Worm (Caenorhabditis elegans): ENCODE data around the gene zhit-3.
A peak's percentile ranks its signal among the peaks of the same experiment; 100 is the strongest.

The zhit-3 gene

ce11 chrV:10230932-10231331 lies 19.0 kb upstream of the zhit-3 start, which contains the start of gene fipr-6:
Gene fipr-6 (plus strand): TSS chrV:10231232.
- TF ChIP-seq ceh-82 (tag; optimal IDR thresholded peaks at IDR 0.05) (no peak), sox-4 (tag; optimal IDR thresholded peaks at IDR 0.05) (no peak), isw-1 (GFP tag; IDR thresholded peaks at IDR 0.05) (no peak), grh-1 (GFP tag; IDR thresholded peaks at IDR 0.05) (no peak)

- TF ChIP-seq dsc-1 (tag; optimal IDR thresholded peaks at IDR 0.05) (peak; percentile 61), ceh-90 (tag; optimal IDR thresholded peaks at IDR 0.05) (no peak)
Observed at ce11 chrV:10229222-10229879, 17.4 kb upstream of the zhit-3 start, which contains the start of the genes pyt-1 and fipr-7. Gene pyt-1 (minus strand): TSS chrV:10229322. Gene fipr-7 (plus strand): TSS chrV:10229829.

- no peak for TF ChIP-seq nhr-84 (tag; optimal IDR thresholded peaks at IDR 0.05)
- TF ChIP-seq snu-23 (GFP tag; optimal IDR thresholded peaks at IDR 0.05), result no peak
- TF ChIP-seq nhr-19 (GFP tag; conservative IDR thresholded peaks at IDR 0.05), result no peak
- no peak for TF ChIP-seq lin-35 (GFP tag; optimal IDR thresholded peaks at IDR 0.05)
- no peak for TF ChIP-seq nhr-237 (tag; optimal IDR thresholded peaks at IDR 0.05)
- no peak for TF ChIP-seq swsn-7 (tag; optimal IDR thresholded peaks at IDR 0.05)
- TF ChIP-seq lir-3 (tag; optimal IDR thresholded peaks at IDR 0.05; ENCODE audit: poor library complexity), result no peak
- TF ChIP-seq pqm-1 (tag; optimal IDR thresholded peaks at IDR 0.05), result no peak
- TF ChIP-seq nhr-76 (tag; optimal IDR thresholded peaks at IDR 0.05), result no peak
- no peak for TF ChIP-seq C04F5.9 (tag; optimal IDR thresholded peaks at IDR 0.05)
- TF ChIP-seq efl-1 (optimal IDR thresholded peaks at IDR 0.05), result no peak
- no peak for TF ChIP-seq efl-1 (GFP tag; optimal IDR thresholded peaks at IDR 0.05 in 1 of 2)
- TF ChIP-seq mep-1 (tag; optimal IDR thresholded peaks at IDR 0.05), result no peak
- TF ChIP-seq unc-30 (tag; optimal IDR thresholded peaks at IDR 0.05), result no peak
- no peak for TF ChIP-seq mab-9 (GFP tag; IDR thresholded peaks at IDR 0.05)
- TF ChIP-seq isw-1 (GFP tag; IDR thresholded peaks at IDR 0.05), result no peak
- no peak for TF ChIP-seq sox-4 (tag; optimal IDR thresholded peaks at IDR 0.05)
- TF ChIP-seq tlp-1 (tag; optimal IDR thresholded peaks at IDR 0.05), result no peak
- TF ChIP-seq unc-86 (tag; optimal IDR thresholded peaks at IDR 0.05), result no peak
Observed at ce11 chrV:10228360-10228759, 16.4 kb upstream of the zhit-3 start, which contains the start of gene fipr-4. Gene fipr-4 (minus strand): TSS chrV:10228460.

ce11 chrV:10227333-10227732 lies 15.4 kb upstream of the zhit-3 start, which contains the start of gene ttr-19:
Gene ttr-19 (minus strand): TSS chrV:10227433.
- TF ChIP-seq snpc-4 (tag; optimal IDR thresholded peaks at IDR 0.05) (no peak), C34B4.2 (tag; optimal IDR thresholded peaks at IDR 0.05) (no peak), hlh-17 (GFP tag; optimal IDR thresholded peaks at IDR 0.05; ENCODE audit: borderline replicate concordance) (no peak), blmp-1 (tag; optimal IDR thresholded peaks at IDR 0.05) (no peak), lir-3 (tag; optimal IDR thresholded peaks at IDR 0.05; ENCODE audit: poor library complexity) (no peak), unc-98 (GFP tag; IDR thresholded peaks at IDR 0.05) (no peak), hlh-4 (tag; optimal IDR thresholded peaks at IDR 0.05) (no peak), nhr-28 (tag; optimal IDR thresholded peaks at IDR 0.05) (no peak), grh-1 (GFP tag; IDR thresholded peaks at IDR 0.05) (no peak), nhr-85 (tag) (no peak), lsy-2 (tag; optimal IDR thresholded peaks at IDR 0.05) (no peak), dsc-1 (tag; optimal IDR thresholded peaks at IDR 0.05) (no peak), mdl-1 (tag; optimal IDR thresholded peaks at IDR 0.05) (no peak)

ce11 chrV:10225610-10226009 lies 13.7 kb upstream of the zhit-3 start, which contains the start of gene daf-36:
Gene daf-36 (minus strand): TSS chrV:10225710.
- TF ChIP-seq ets-5 (GFP tag; IDR thresholded peaks at IDR 0.05) (no peak), alr-1 (tag; optimal IDR thresholded peaks at IDR 0.05; ENCODE audit: borderline replicate concordance) (no peak)

All from whole organism, L1 larva.